Worm (Caenorhabditis elegans): ENCODE measurements around the gene cpna-3.

DNA sequence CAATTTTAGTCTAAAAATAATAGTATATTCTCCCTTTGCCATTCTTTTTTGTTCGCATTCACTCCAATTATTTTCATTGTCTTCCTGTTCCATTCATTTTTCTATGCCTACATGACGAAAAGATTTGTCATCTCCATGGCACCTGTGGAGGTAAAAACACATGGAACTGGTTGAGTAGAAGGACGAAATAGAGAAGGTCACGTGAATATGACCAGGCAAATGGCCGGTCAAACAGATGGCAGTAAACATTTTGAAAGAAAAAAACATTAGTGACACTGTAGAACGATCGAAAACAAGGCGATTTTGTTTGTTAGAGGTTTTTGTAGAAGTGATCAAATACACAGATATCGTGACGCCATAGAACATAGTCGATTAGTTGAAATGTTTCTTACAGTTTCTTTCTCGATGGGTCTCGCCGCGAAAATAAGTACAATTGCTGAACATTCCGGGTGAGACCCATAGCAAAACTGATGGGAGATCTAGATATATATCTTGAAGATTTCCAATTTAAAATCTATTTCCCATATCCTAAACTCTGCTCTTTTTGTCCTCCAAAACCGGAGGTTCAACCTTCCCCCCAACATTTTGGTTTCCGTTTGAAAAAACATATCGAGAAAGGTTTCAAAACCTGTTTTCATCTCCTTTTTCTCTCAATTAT, 6.0 kb upstream of the cpna-3 start:
- TF ChIP-seq ztf-11 (tag; optimal IDR thresholded peaks at IDR 0.05) (no peak), mdl-1 (tag; optimal IDR thresholded peaks at IDR 0.05) (no peak), elt-1 (tag; optimal IDR thresholded peaks at IDR 0.05) (no peak)

Data from whole organism, L2 larva.